Worm (Caenorhabditis elegans): ENCODE results near the gene trcs-2.

ce11 chrII:8721955-8722524, at the start of gene trcs-2:
- no peak for TF ChIP-seq lsy-2 (tag; optimal IDR thresholded peaks at IDR 0.05)
- no peak for TF ChIP-seq unc-30 (tag; optimal IDR thresholded peaks at IDR 0.05)
- no peak for TF ChIP-seq lin-13 (GFP tag; optimal IDR thresholded peaks at IDR 0.05)
- TF ChIP-seq alr-1 (tag; optimal IDR thresholded peaks at IDR 0.05; ENCODE audit: borderline replicate concordance): no peak
- no peak for TF ChIP-seq sptf-1 (tag; optimal IDR thresholded peaks at IDR 0.05)
- TF ChIP-seq ztf-11 (tag; optimal IDR thresholded peaks at IDR 0.05): no peak
